Worm (Caenorhabditis elegans) whole organism, L4 larva: ENCODE results near the gene bli-6.
A peak's percentile ranks its signal among the peaks of the same experiment; 100 is the strongest.

Source experiments
- F26F4.8 ChIP-seq: fragments of 200-800 bp; sonication (Bioruptor generic); conservative IDR thresholded peaks from 2 replicates; pipeline ENCODE4 v1.3.6; 2022; ENCODE audit warnings: missing genetic modification characterization, missing compliant biosample characterization
- T26A8.4 ChIP-seq: fragments of 200-800 bp; sonication (Bioruptor generic); IDR thresholded peaks from 2 replicates; pipeline ENCODE4 v1.3.6; 2022; ENCODE audit warnings: missing genetic modification characterization, missing compliant biosample characterization
- arid-1 ChIP-seq: fragments of 200-800 bp; sonication (Bioruptor generic); conservative IDR thresholded peaks from 2 replicates; pipeline ENCODE4 v1.3.6; 2022; ENCODE audit warnings: missing genetic modification reagents, missing genetic modification characterization, missing compliant biosample characterization
- dmd-9 ChIP-seq: fragments of 200-800 bp; sonication (Bioruptor generic); IDR thresholded peaks from 2 replicates; pipeline ENCODE4 v1.3.6; 2022; ENCODE audit warnings: missing genetic modification reagents, missing genetic modification characterization, missing compliant biosample characterization
- dpl-1 ChIP-seq: fragments of 150-350 bp; optimal IDR thresholded peaks from 2 replicates; lab custom pipeline; 2014; ENCODE audit warnings: missing biosample characterization, missing genetic modification reagents, missing genetic modification characterization
- hlh-30 ChIP-seq: sonication (generic microtip); optimal IDR thresholded peaks from 2 replicates; lab custom pipeline; 2017; ENCODE audit warnings: antibody characterized with exemption, mild to moderate bottlenecking, missing genetic modification characterization, missing compliant biosample characterization; ENCODE audit not compliant: insufficient read depth
- jun-1 ChIP-seq: fragments of 150-350 bp; optimal IDR thresholded peaks from 2 replicates; lab custom pipeline; 2014; ENCODE audit warnings: missing biosample characterization, missing genetic modification reagents, missing genetic modification characterization
- lin-15B ChIP-seq: fragments of 150-350 bp; sonication (generic microtip); optimal IDR thresholded peaks from 3 replicates; lab custom pipeline; 2014; ENCODE audit warnings: missing biosample characterization, missing genetic modification characterization
- nhr-76 ChIP-seq: fragments of 150-350 bp; optimal IDR thresholded peaks from 2 replicates; lab custom pipeline; 2014; ENCODE audit warnings: missing biosample characterization, missing genetic modification characterization
- saeg-2 ChIP-seq: fragments of 200-800 bp; sonication (Bioruptor generic); IDR thresholded peaks from 2 replicates; pipeline ENCODE4 v1.3.6; 2022; ENCODE audit warnings: missing genetic modification reagents, missing genetic modification characterization, missing compliant biosample characterization
- unc-39 ChIP-seq: sonication (generic microtip); optimal IDR thresholded peaks from 2 replicates; lab custom pipeline; 2017; ENCODE audit warnings: missing biosample characterization, missing genetic modification characterization
- unc-62 ChIP-seq, 3 experiments: fragments of 150-350 bp in 1 of 3; sonication (generic microtip); optimal IDR thresholded peaks in 2 of 3; peaks in 1 of 3; 1 replicate in 1 of 3; 2 replicates in 2 of 3; lab custom pipeline; 2014 to 2017; ENCODE audit warnings: missing biosample characterization in 3 of 3, missing genetic modification characterization in 3 of 3, missing genetic modification reagents in 3 of 3, missing genotype in 1 of 3
- zag-1 ChIP-seq: fragments of 150-350 bp; optimal IDR thresholded peaks from 2 replicates; lab custom pipeline; 2014; ENCODE audit warnings: missing biosample characterization, missing genetic modification characterization

DNA sequence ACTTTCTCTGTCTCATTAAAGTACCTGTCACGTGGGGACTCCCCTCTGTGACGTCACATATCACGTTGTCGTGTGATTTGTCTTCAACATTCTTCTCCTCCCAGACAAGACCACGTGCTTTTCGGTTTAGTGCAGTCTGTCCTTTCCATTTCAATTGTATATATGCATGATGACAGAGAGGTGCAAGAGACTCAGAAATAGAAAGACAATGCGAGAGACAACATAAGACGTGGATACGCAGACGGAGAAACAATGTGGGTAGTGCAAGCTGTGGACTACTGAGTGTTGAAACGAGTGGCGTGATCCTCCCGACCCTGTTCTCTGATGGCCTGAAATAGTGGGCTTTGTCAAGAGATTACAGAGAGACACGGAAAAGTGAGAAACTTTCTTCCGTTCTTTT lies 40.1 kb upstream of the bli-6 start:
- TF ChIP-seq nhr-76 (no peak), zag-1 (tag; lab: Kevin White, UChicago) (no peak), unc-62 (GFP tag; optimal IDR thresholded peaks at IDR 0.05 in 1 of 2; lab: Kevin White, UChicago) (peak in 1 of 2 experiments; percentile 100), unc-62 (tag; optimal IDR thresholded peaks at IDR 0.05; lab: Kevin White, UChicago) (peak; percentile 56), hlh-30 (tag; lab: Kevin White, UChicago) (peak; percentile 100), F26F4.8 (GFP tag; lab: Robert Waterston, UW) (no peak), lin-15B (no peak), saeg-2 (GFP tag; lab: Robert Waterston, UW) (peak; percentile 91), T26A8.4 (GFP tag; lab: Robert Waterston, UW) (peak; percentile 89), jun-1 (tag; lab: Kevin White, UChicago) (peak; percentile 47), dpl-1 (GFP tag; lab: Kevin White, UChicago) (peak; percentile 72), unc-39 (tag; lab: Kevin White, UChicago) (no peak), dmd-9 (GFP tag; lab: Robert Waterston, UW) (no peak), arid-1 (GFP tag; lab: Robert Waterston, UW) (peak; percentile 46; the same call in 1 of the 2 replicates)
